Fruit fly (Drosophila melanogaster) whole organism, embryonic: ENCODE data around the gene CG1785.
A peak's percentile ranks its signal among the peaks of the same experiment; 100 is the strongest.

Experiments
- BEAF-32 ChIP-seq: fragments of 200-800 bp; sonication (Bioruptor generic); optimal IDR thresholded peaks from 3 replicates; lab custom pipeline; 2017; ENCODE audit warnings: missing biosample characterization, missing genetic modification characterization, mild to moderate bottlenecking, moderate library complexity, missing genetic modification reagents
- Bteb2 ChIP-seq: fragments of 200-800 bp; sonication (Bioruptor generic); optimal IDR thresholded peaks from 2 replicates; lab custom pipeline; 2016; ENCODE audit warnings: missing biosample characterization, missing genetic modification characterization
- CG10462 ChIP-seq: fragments of 200-800 bp; sonication (Bioruptor generic); optimal IDR thresholded peaks from 2 replicates; lab custom pipeline; 2016; ENCODE audit warnings: missing biosample characterization, missing genetic modification characterization
- CG10979 ChIP-seq: fragments of 200-800 bp; sonication (Bioruptor generic); optimal IDR thresholded peaks from 2 replicates; lab custom pipeline; 2018; ENCODE audit warnings: missing biosample characterization, mild to moderate bottlenecking, missing genetic modification characterization, moderate library complexity
- CG11695 ChIP-seq: fragments of 200-800 bp; sonication (Bioruptor generic); IDR thresholded peaks from 3 replicates; pipeline ENCODE4 v1.3.6; 2022; ENCODE audit warnings: missing biosample characterization, missing genetic modification characterization
- CG12942 ChIP-seq: fragments of 200-800 bp; sonication (Bioruptor generic); optimal IDR thresholded peaks from 3 replicates; lab custom pipeline; 2016; ENCODE audit warnings: missing biosample characterization, missing genetic modification characterization
- CG14014 ChIP-seq: fragments of 200-800 bp; sonication (Bioruptor generic); IDR thresholded peaks from 2 replicates; pipeline ENCODE4 v1.3.6; 2022; ENCODE audit warnings: missing biosample characterization, missing genetic modification characterization
- CG14441 ChIP-seq: fragments of 200-800 bp; sonication (Bioruptor generic); IDR thresholded peaks from 2 replicates; pipeline ENCODE4 v1.3.6; 2022; ENCODE audit warnings: missing biosample characterization, missing genetic modification characterization
- CG14965 ChIP-seq: fragments of 200-800 bp; sonication (Bioruptor generic); optimal IDR thresholded peaks from 2 replicates; lab custom pipeline; 2016; ENCODE audit warnings: missing biosample characterization, missing genetic modification characterization, borderline replicate concordance
- CG1602 ChIP-seq: fragments of 200-800 bp; sonication (Bioruptor generic); optimal IDR thresholded peaks from 3 replicates; lab custom pipeline; 2016; ENCODE audit warnings: missing biosample characterization, missing genetic modification characterization
- CG16863 ChIP-seq: fragments of 200-800 bp; sonication (Bioruptor generic); optimal IDR thresholded peaks from 3 replicates; lab custom pipeline; 2016; ENCODE audit warnings: missing biosample characterization, missing genetic modification characterization
- CG17568 ChIP-seq: fragments of 200-800 bp; sonication (Bioruptor generic); optimal IDR thresholded peaks from 2 replicates; lab custom pipeline; 2018; ENCODE audit warnings: missing biosample characterization, mild to moderate bottlenecking, missing genetic modification characterization, moderate library complexity
- CG18011 ChIP-seq: fragments of 200-800 bp; sonication (Bioruptor generic); optimal IDR thresholded peaks from 2 replicates; lab custom pipeline; 2017; ENCODE audit warnings: missing biosample characterization, missing genetic modification characterization, mild to moderate bottlenecking, moderate library complexity, missing genotype
- CG3065 ChIP-seq: fragments of 200-800 bp; sonication (Bioruptor generic); optimal IDR thresholded peaks from 2 replicates; lab custom pipeline; 2016; ENCODE audit warnings: missing biosample characterization, missing genetic modification characterization
- CG32767 ChIP-seq: fragments of 200-800 bp; sonication (Bioruptor generic); IDR thresholded peaks from 2 replicates; pipeline ENCODE4 v1.3.6; 2022; ENCODE audit warnings: missing biosample characterization, missing genetic modification characterization
- CG42726 ChIP-seq: fragments of 200-800 bp; sonication (Bioruptor generic); IDR thresholded peaks from 2 replicates; pipeline ENCODE4 v1.3.6; 2022; ENCODE audit warnings: missing biosample characterization, missing genetic modification characterization; ENCODE audit not compliant: partially characterized antibody
- CG4328 ChIP-seq: fragments of 200-800 bp; sonication (Bioruptor generic); optimal IDR thresholded peaks from 3 replicates; lab custom pipeline; 2017; ENCODE audit warnings: missing biosample characterization, missing genetic modification reagents, missing genetic modification characterization
- CG4424 ChIP-seq: fragments of 200-800 bp; sonication (Bioruptor generic); optimal IDR thresholded peaks from 3 replicates; lab custom pipeline; 2016; ENCODE audit warnings: missing biosample characterization, missing genetic modification characterization
- CG5953 ChIP-seq: fragments of 200-800 bp; sonication (Bioruptor generic); IDR thresholded peaks from 2 replicates; pipeline ENCODE4 v1.3.6; 2022; ENCODE audit warnings: missing biosample characterization, missing genetic modification characterization
- CG7839 ChIP-seq: fragments of 200-800 bp; sonication (Bioruptor generic); optimal IDR thresholded peaks from 3 replicates; lab custom pipeline; 2018; ENCODE audit warnings: missing biosample characterization, mild to moderate bottlenecking, missing genetic modification characterization, moderate library complexity
- CG8089 ChIP-seq: fragments of 200-800 bp; sonication (Bioruptor generic); optimal IDR thresholded peaks from 3 replicates; lab custom pipeline; 2016; ENCODE audit warnings: missing biosample characterization, missing genetic modification characterization
- CoRest ChIP-seq: fragments of 200-800 bp; sonication (Bioruptor generic); optimal IDR thresholded peaks from 3 replicates; lab custom pipeline; 2018; ENCODE audit warnings: missing biosample characterization, mild to moderate bottlenecking, missing genetic modification characterization, moderate library complexity
- Dll ChIP-seq: fragments of 200-800 bp; sonication (Bioruptor generic); IDR thresholded peaks from 4 replicates; pipeline ENCODE4 v1.3.6; 2022; ENCODE audit warnings: missing biosample characterization, missing genetic modification characterization; ENCODE audit not compliant: partially characterized antibody
- Gug ChIP-seq: fragments of 200-800 bp; sonication (Bioruptor generic); IDR thresholded peaks from 4 replicates; pipeline ENCODE4 v1.3.6; 2022; ENCODE audit warnings: missing biosample characterization, missing genetic modification characterization
- HmgZ ChIP-seq: fragments of 200-800 bp; sonication (Bioruptor generic); optimal IDR thresholded peaks from 2 replicates; lab custom pipeline; 2018; ENCODE audit warnings: missing biosample characterization, mild to moderate bottlenecking, missing genetic modification characterization
- Kr ChIP-seq: fragments of 200-800 bp; sonication (Bioruptor generic); optimal IDR thresholded peaks from 2 replicates; lab custom pipeline; 2017; ENCODE audit warnings: missing biosample characterization, mild to moderate bottlenecking, missing genetic modification characterization
- MBD-R2 ChIP-seq: fragments of 200-800 bp; sonication (Bioruptor generic); IDR thresholded peaks from 2 replicates; pipeline ENCODE4 v1.3.6; 2022; ENCODE audit warnings: missing biosample characterization, missing genetic modification characterization
- Mad ChIP-seq: fragments of 200-800 bp; sonication (Bioruptor generic); optimal IDR thresholded peaks from 2 replicates; lab custom pipeline; 2016; ENCODE audit warnings: missing biosample characterization, missing genetic modification characterization
- NFAT ChIP-seq: fragments of 200-800 bp; sonication (Bioruptor generic); IDR thresholded peaks from 2 replicates; pipeline ENCODE4 v1.3.6; 2022; ENCODE audit warnings: missing biosample characterization, missing genetic modification characterization
- Sox100B ChIP-seq: fragments of 200-800 bp; sonication (Bioruptor generic); optimal IDR thresholded peaks from 3 replicates; lab custom pipeline; 2018; ENCODE audit warnings: missing biosample characterization, mild to moderate bottlenecking, missing genetic modification characterization
- br ChIP-seq: fragments of >200 bp; optimal IDR thresholded peaks from 2 replicates; lab custom pipeline; 2017
- ci ChIP-seq: fragments of 200-800 bp; sonication (Bioruptor generic); IDR thresholded peaks from 3 replicates; pipeline ENCODE4 v1.3.6; 2022; ENCODE audit warnings: missing biosample characterization, missing genetic modification characterization
- dysf ChIP-seq: fragments of 200-800 bp; sonication (Bioruptor generic); IDR thresholded peaks from 3 replicates; pipeline ENCODE4 v1.3.6; 2022; ENCODE audit warnings: missing biosample characterization, missing genetic modification characterization
- fd96Cb ChIP-seq: fragments of 200-800 bp; sonication (Bioruptor generic); optimal IDR thresholded peaks from 2 replicates; lab custom pipeline; 2018; ENCODE audit warnings: missing biosample characterization, mild to moderate bottlenecking, missing genetic modification characterization, moderate library complexity
- ftz-f1 ChIP-seq: fragments of 200-800 bp; sonication (Bioruptor generic); optimal IDR thresholded peaks from 2 replicates; lab custom pipeline; 2016; ENCODE audit warnings: missing biosample characterization, missing genetic modification characterization
- gcm ChIP-seq: fragments of 200-800 bp; sonication (Bioruptor generic); optimal IDR thresholded peaks from 2 replicates; lab custom pipeline; 2019; ENCODE audit warnings: missing biosample characterization, mild to moderate bottlenecking, missing genetic modification characterization, moderate library complexity
- hkb ChIP-seq, 2 experiments: fragments of 200-800 bp in 1 of 2; fragments of >200 bp in 1 of 2; sonication (Bioruptor generic) in 1 of 2; IDR thresholded peaks in 1 of 2; optimal IDR thresholded peaks in 1 of 2; 2 replicates each; pipeline versions ENCODE4 v1.3.6 to Lab custom; 2017 to 2022; ENCODE audit warnings: missing biosample characterization in 1 of 2, missing genetic modification characterization in 1 of 2
- jumu ChIP-seq: fragments of 200-800 bp; sonication (Bioruptor generic); optimal IDR thresholded peaks from 3 replicates; lab custom pipeline; 2016; ENCODE audit warnings: missing biosample characterization, missing genetic modification characterization
- ken ChIP-seq: fragments of 200-800 bp; sonication (Bioruptor generic); IDR thresholded peaks from 3 replicates; pipeline ENCODE4 v1.3.6; 2022; ENCODE audit warnings: missing biosample characterization, missing genetic modification characterization
- lola ChIP-seq, 3 experiments: fragments of >200 bp in 2 of 3; fragments of 200-800 bp in 1 of 3; sonication (Bioruptor generic) in 1 of 3; optimal IDR thresholded peaks; 2 replicates each; lab custom pipeline; 2017 to 2019; ENCODE audit warnings: missing biosample characterization in 3 of 3, missing genetic modification characterization in 3 of 3, mild to moderate bottlenecking in 1 of 3, moderate library complexity in 1 of 3
- luna ChIP-seq: fragments of 200-800 bp; sonication (Bioruptor generic); optimal IDR thresholded peaks from 2 replicates; lab custom pipeline; 2016; ENCODE audit warnings: missing biosample characterization, missing genetic modification characterization
- pb ChIP-seq: fragments of 200-800 bp; sonication (Bioruptor generic); optimal IDR thresholded peaks from 3 replicates; lab custom pipeline; 2016; ENCODE audit warnings: missing biosample characterization, missing genetic modification characterization
- peb ChIP-seq: fragments of 200-800 bp; sonication (Bioruptor generic); IDR thresholded peaks from 2 replicates; pipeline ENCODE4 v1.3.6; 2022; ENCODE audit warnings: missing biosample characterization, missing genetic modification characterization
- scrt ChIP-seq: fragments of 200-800 bp; sonication (Bioruptor generic); optimal IDR thresholded peaks from 2 replicates; lab custom pipeline; 2018; ENCODE audit warnings: missing biosample characterization, mild to moderate bottlenecking, missing genetic modification characterization, moderate library complexity
- slp2 ChIP-seq: fragments of 200-800 bp; sonication (Bioruptor generic); optimal IDR thresholded peaks from 2 replicates; lab custom pipeline; 2016; ENCODE audit warnings: missing biosample characterization, missing genetic modification characterization
- sna ChIP-seq: fragments of 200-800 bp; sonication (Bioruptor generic); IDR thresholded peaks from 2 replicates; pipeline ENCODE4 v1.3.6; 2022; ENCODE audit warnings: missing biosample characterization, missing genetic modification characterization; ENCODE audit not compliant: partially characterized antibody
- tio ChIP-seq: fragments of 200-800 bp; sonication (Bioruptor generic); optimal IDR thresholded peaks from 2 replicates; lab custom pipeline; 2017; ENCODE audit warnings: missing biosample characterization, missing genetic modification characterization, inconsistent platforms
- vfl ChIP-seq: fragments of 200-800 bp; sonication (Bioruptor generic); optimal IDR thresholded peaks from 2 replicates; lab custom pipeline; 2016; ENCODE audit warnings: missing biosample characterization, missing genetic modification characterization

CG1785 gene

dm6 chrX:8671348-8672298 is 43.1 kb upstream of the CG1785 start (continued):
- no peak for TF ChIP-seq CG14014 (GFP tag; lab: Robert Waterston, UW)
- TF ChIP-seq ci (GFP tag; lab: Robert Waterston, UW): peak; percentile 85
- peak; percentile 57; the same call in 1 of the 3 replicates for TF ChIP-seq dysf (GFP tag; lab: Robert Waterston, UW)
- peak; percentile 40; the same call in 1 of the 3 replicates for TF ChIP-seq CG11695 (GFP tag; lab: Robert Waterston, UW)
- no peak for TF ChIP-seq Dll (GFP tag; lab: Robert Waterston, UW)
- TF ChIP-seq peb (GFP tag; lab: Robert Waterston, UW): peak; percentile 62
- no peak for TF ChIP-seq CG3065 (GFP tag; lab: Kevin White, UChicago)
- TF ChIP-seq CG7839 (tag; lab: Kevin White, UChicago): peak; percentile 47
- no peak for TF ChIP-seq CG4328 (GFP tag; lab: Kevin White, UChicago)
- TF ChIP-seq scrt: no peak
- peak; percentile 14 for TF ChIP-seq CG1602 (GFP tag; lab: Kevin White, UChicago)
- TF ChIP-seq Sox100B (GFP tag; lab: Kevin White, UChicago): peak; percentile 10
- peak; percentile 53; the same call in 2 of the 4 replicates for TF ChIP-seq Gug
- TF ChIP-seq CG32767 (GFP tag; lab: Robert Waterston, UW): peak; percentile 43; the same call in 1 of the 2 replicates
- no peak for TF ChIP-seq NFAT
- TF ChIP-seq CG17568: no peak
- peak; percentile 33 for TF ChIP-seq CG4424 (GFP tag; lab: Kevin White, UChicago)
- TF ChIP-seq CG10979 (tag; lab: Kevin White, UChicago): peak; percentile 73
- TF ChIP-seq HmgZ: no peak
- TF ChIP-seq br (lab: Kevin White, UChicago): no peak
- TF ChIP-seq CG18011: no peak
- TF ChIP-seq CG14441 (GFP tag; lab: Robert Waterston, UW): peak; percentile 27; the same call in 1 of the 2 replicates
- no peak for TF ChIP-seq Bteb2 (GFP tag; lab: Kevin White, UChicago)
- TF ChIP-seq Kr: no peak
- TF ChIP-seq fd96Cb (tag; lab: Kevin White, UChicago): peak; percentile 42
- no peak for TF ChIP-seq sna (GFP tag; lab: Robert Waterston, UW)
- no peak for TF ChIP-seq luna (GFP tag; lab: Kevin White, UChicago)
- TF ChIP-seq slp2 (GFP tag; lab: Kevin White, UChicago): no peak
- no peak for TF ChIP-seq CG10462 (GFP tag; lab: Kevin White, UChicago)
- TF ChIP-seq lola (GFP tag; optimal IDR thresholded peaks at IDR 0.05; lab: Kevin White, UChicago): peak in 1 of 3 experiments; percentile 75
- peak; percentile 12 for TF ChIP-seq CG8089
- no peak for TF ChIP-seq hkb (optimal IDR thresholded peaks at IDR 0.05; lab: Kevin White, UChicago)
- TF ChIP-seq hkb (GFP tag; IDR thresholded peaks at IDR 0.05; lab: Robert Waterston, UW): 0 out of 2 replicates have a peak, but pooled peaks have one; percentile 32
- TF ChIP-seq CG42726: no peak
- TF ChIP-seq MBD-R2 (GFP tag; lab: Robert Waterston, UW): no peak
- TF ChIP-seq CG12942 (GFP tag; lab: Kevin White, UChicago): no peak
- TF ChIP-seq tio (GFP tag; lab: Kevin White, UChicago): peak; percentile 9
- TF ChIP-seq vfl (GFP tag; lab: Kevin White, UChicago): no peak
- TF ChIP-seq gcm (GFP tag; lab: Kevin White, UChicago): peak; percentile 41
- 0 out of 2 replicates have a peak, but pooled peaks have one; percentile 12 for TF ChIP-seq CG5953 (GFP tag; lab: Robert Waterston, UW)
- no peak for TF ChIP-seq pb (GFP tag; lab: Kevin White, UChicago)
- peak; percentile 5 for TF ChIP-seq jumu (GFP tag; lab: Kevin White, UChicago)
- peak; percentile 38 for TF ChIP-seq CoRest (tag; lab: Kevin White, UChicago)
- no peak for TF ChIP-seq BEAF-32 (GFP tag; lab: Kevin White, UChicago)
- TF ChIP-seq ken (GFP tag; lab: Robert Waterston, UW): peak; percentile 76
- no peak for TF ChIP-seq ftz-f1 (GFP tag; lab: Kevin White, UChicago)
- TF ChIP-seq Mad (GFP tag; lab: Kevin White, UChicago): no peak
- no peak for TF ChIP-seq CG14965 (GFP tag; lab: Kevin White, UChicago)
- TF ChIP-seq CG16863 (GFP tag; lab: Kevin White, UChicago): peak; percentile 40
